Worm (Caenorhabditis elegans): Measurements from ENCODE around the gene clec-178.

DNA sequence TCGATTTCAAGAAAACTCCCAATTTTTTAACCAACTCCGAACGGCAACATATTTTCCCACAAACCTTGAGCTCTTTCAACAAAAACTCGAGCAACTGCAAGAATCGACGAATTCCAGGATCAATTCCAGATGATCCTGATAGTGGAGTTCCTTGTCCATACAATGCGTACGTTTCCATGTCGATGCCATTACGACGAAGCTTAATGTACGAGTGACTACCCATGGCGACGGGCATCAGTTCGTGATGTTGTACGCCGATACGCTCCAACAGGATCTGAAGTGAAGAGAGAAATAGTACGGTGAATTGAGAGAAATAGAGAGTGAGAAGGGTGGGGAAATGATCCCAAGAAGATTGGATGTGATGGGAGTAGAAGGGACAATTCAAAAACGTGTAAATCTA is 8.3 kb downstream of the clec-178 start:
- TF ChIP-seq cog-1 (tag; optimal IDR thresholded peaks at IDR 0.05) (no peak), med-1 (GFP tag; optimal IDR thresholded peaks at IDR 0.05; ENCODE audit: insufficient read depth) (no peak), klf-2 (GFP tag; conservative IDR thresholded peaks at IDR 0.05) (no peak), flt-1 (GFP tag; IDR thresholded peaks at IDR 0.05) (no peak), ref-1 (GFP tag; conservative IDR thresholded peaks at IDR 0.05) (no peak), tab-1 (GFP tag; IDR thresholded peaks at IDR 0.05) (no peak), ztf-29 (GFP tag; IDR thresholded peaks at IDR 0.05) (no peak), T22C8.4 (GFP tag; IDR thresholded peaks at IDR 0.05) (no peak)

Measured in whole organism, midembryonic.